Fruit fly (Drosophila melanogaster) whole organism, embryonic: Measurements from ENCODE around the gene Rlb1.

Experiments
- Atf6 ChIP-seq: fragments of 200-800 bp; sonication (Bioruptor generic); IDR thresholded peaks from 2 replicates; pipeline ENCODE4 v1.3.6; 2022; ENCODE audit warnings: missing biosample characterization, missing genetic modification characterization
- B-H1 ChIP-seq: fragments of 200-800 bp; sonication (Bioruptor generic); IDR thresholded peaks from 3 replicates; pipeline ENCODE4 v1.3.6; 2022; ENCODE audit warnings: missing biosample characterization, missing genetic modification characterization
- CG10209 ChIP-seq: fragments of 200-800 bp; sonication (Bioruptor generic); optimal IDR thresholded peaks from 3 replicates; lab custom pipeline; 2017; ENCODE audit warnings: missing biosample characterization, mild to moderate bottlenecking, missing genetic modification characterization, missing genetic modification reagents
- CG10274 ChIP-seq: fragments of 200-800 bp; sonication (Bioruptor generic); optimal IDR thresholded peaks from 3 replicates; lab custom pipeline; 2017; ENCODE audit warnings: missing biosample characterization, mild to moderate bottlenecking, missing genetic modification characterization
- CG10366 ChIP-seq: fragments of 200-800 bp; sonication (Bioruptor generic); IDR thresholded peaks from 2 replicates; pipeline ENCODE4 v1.3.6; 2022; ENCODE audit warnings: missing biosample characterization, missing genetic modification characterization
- CG10565 ChIP-seq: fragments of 200-800 bp; sonication (Bioruptor generic); optimal IDR thresholded peaks from 3 replicates; lab custom pipeline; 2016; ENCODE audit warnings: missing biosample characterization, mild to moderate bottlenecking, missing genetic modification characterization
- CG11504 ChIP-seq: fragments of 200-800 bp; sonication (Bioruptor generic); optimal IDR thresholded peaks from 3 replicates; lab custom pipeline; 2019; ENCODE audit warnings: missing biosample characterization, mild to moderate bottlenecking, missing genetic modification characterization, moderate library complexity
- CG11696 ChIP-seq: fragments of 200-800 bp; sonication (Bioruptor generic); IDR thresholded peaks from 2 replicates; pipeline ENCODE4 v1.3.6; 2022; ENCODE audit warnings: missing biosample characterization, missing genetic modification characterization
- CG12942 ChIP-seq: fragments of 200-800 bp; sonication (Bioruptor generic); optimal IDR thresholded peaks from 3 replicates; lab custom pipeline; 2016; ENCODE audit warnings: missing biosample characterization, missing genetic modification characterization
- CG13775 ChIP-seq: fragments of 200-800 bp; sonication (Bioruptor generic); optimal IDR thresholded peaks from 3 replicates; lab custom pipeline; 2017; ENCODE audit warnings: missing biosample characterization, mild to moderate bottlenecking, missing genetic modification characterization
- CG14965 ChIP-seq: fragments of 200-800 bp; sonication (Bioruptor generic); optimal IDR thresholded peaks from 2 replicates; lab custom pipeline; 2016; ENCODE audit warnings: missing biosample characterization, missing genetic modification characterization, borderline replicate concordance
- CG15514 ChIP-seq: fragments of 200-800 bp; sonication (Bioruptor generic); optimal IDR thresholded peaks from 3 replicates; lab custom pipeline; 2017; ENCODE audit warnings: missing biosample characterization, missing genetic modification characterization, mild to moderate bottlenecking, moderate library complexity, missing genetic modification reagents
- CG1647 ChIP-seq: fragments of 200-800 bp; sonication (Bioruptor generic); optimal IDR thresholded peaks from 3 replicates; lab custom pipeline; 2016; ENCODE audit warnings: missing biosample characterization, missing genetic modification characterization
- CG18476 ChIP-seq: fragments of 200-800 bp; sonication (Bioruptor generic); optimal IDR thresholded peaks from 2 replicates; lab custom pipeline; 2016; ENCODE audit warnings: missing biosample characterization, mild to moderate bottlenecking, missing genetic modification characterization
- CG2875 ChIP-seq: fragments of 200-800 bp; sonication (Bioruptor generic); optimal IDR thresholded peaks from 2 replicates; lab custom pipeline; 2017; ENCODE audit warnings: missing biosample characterization, mild to moderate bottlenecking, missing genetic modification characterization, missing genetic modification reagents
- CG34376 ChIP-seq: fragments of 200-800 bp; sonication (Bioruptor generic); optimal IDR thresholded peaks from 2 replicates; lab custom pipeline; 2018; ENCODE audit warnings: missing biosample characterization, mild to moderate bottlenecking, missing genetic modification characterization
- Doc2 ChIP-seq: fragments of 200-800 bp; sonication (Bioruptor generic); IDR thresholded peaks from 2 replicates; pipeline ENCODE4 v1.3.6; 2022; ENCODE audit warnings: missing biosample characterization, missing genetic modification characterization
- Ets65A ChIP-seq: fragments of 200-800 bp; sonication (Bioruptor generic); peaks from one replicate; lab custom pipeline; 2016; ENCODE audit warnings: missing biosample characterization, missing genetic modification characterization
- HLHmδ ChIP-seq: fragments of 200-800 bp; sonication (Bioruptor generic); optimal IDR thresholded peaks from 2 replicates; lab custom pipeline; 2018; ENCODE audit warnings: missing biosample characterization, mild to moderate bottlenecking, missing genetic modification characterization, moderate library complexity
- Hand ChIP-seq: fragments of 200-800 bp; sonication (Bioruptor generic); optimal IDR thresholded peaks from 2 replicates; lab custom pipeline; 2017; ENCODE audit warnings: mild to moderate bottlenecking, missing biosample characterization, missing genetic modification reagents, missing genetic modification characterization
- Hey ChIP-seq: fragments of 200-800 bp; sonication (Bioruptor generic); optimal IDR thresholded peaks from 3 replicates; lab custom pipeline; 2018; ENCODE audit warnings: missing biosample characterization, mild to moderate bottlenecking, missing genetic modification characterization
- HmgD ChIP-seq: fragments of 200-800 bp; sonication (Bioruptor generic); optimal IDR thresholded peaks from 3 replicates; lab custom pipeline; 2016; ENCODE audit warnings: missing biosample characterization, missing genetic modification characterization
- Kr ChIP-seq: fragments of 200-800 bp; sonication (Bioruptor generic); optimal IDR thresholded peaks from 2 replicates; lab custom pipeline; 2017; ENCODE audit warnings: missing biosample characterization, mild to moderate bottlenecking, missing genetic modification characterization
- MESR4 ChIP-seq: fragments of 200-800 bp; sonication (Bioruptor generic); optimal IDR thresholded peaks from 2 replicates; lab custom pipeline; 2018; ENCODE audit warnings: missing biosample characterization, mild to moderate bottlenecking, missing genetic modification characterization, moderate library complexity
- NK7.1 ChIP-seq: fragments of 200-800 bp; sonication (Bioruptor generic); optimal IDR thresholded peaks from 3 replicates; lab custom pipeline; 2016; ENCODE audit warnings: missing biosample characterization, missing genetic modification characterization
- Ptx1 ChIP-seq: fragments of 200-800 bp; sonication (Bioruptor generic); IDR thresholded peaks from 2 replicates; pipeline ENCODE4 v1.3.6; 2022; ENCODE audit warnings: missing biosample characterization, missing genetic modification characterization
- ac ChIP-seq: fragments of 200-800 bp; sonication (Bioruptor generic); optimal IDR thresholded peaks from 3 replicates; lab custom pipeline; 2017; ENCODE audit warnings: missing biosample characterization, mild to moderate bottlenecking, missing genetic modification characterization
- ase ChIP-seq: fragments of 200-800 bp; sonication (Bioruptor generic); IDR thresholded peaks from 3 replicates; pipeline ENCODE4 v1.3.6; 2022; ENCODE audit warnings: missing biosample characterization, missing genetic modification characterization
- chm ChIP-seq: fragments of 200-800 bp; sonication (Bioruptor generic); IDR thresholded peaks from 2 replicates; pipeline ENCODE4 v1.3.6; 2022; ENCODE audit warnings: missing biosample characterization, missing genetic modification characterization
- ems ChIP-seq: fragments of 200-800 bp; sonication (Bioruptor generic); optimal IDR thresholded peaks from 3 replicates; lab custom pipeline; 2016; ENCODE audit warnings: missing biosample characterization, missing genetic modification characterization
- esg ChIP-seq: fragments of 200-800 bp; sonication (Bioruptor generic); conservative IDR thresholded peaks from 2 replicates; pipeline ENCODE4 v1.3.6; 2022; ENCODE audit warnings: missing biosample characterization, missing genetic modification characterization
- fd96Cb ChIP-seq: fragments of 200-800 bp; sonication (Bioruptor generic); optimal IDR thresholded peaks from 2 replicates; lab custom pipeline; 2018; ENCODE audit warnings: missing biosample characterization, mild to moderate bottlenecking, missing genetic modification characterization, moderate library complexity
- gfzf ChIP-seq: fragments of 200-800 bp; sonication (Bioruptor generic); optimal IDR thresholded peaks from 2 replicates; lab custom pipeline; 2016; ENCODE audit warnings: missing biosample characterization, mild to moderate bottlenecking, missing genetic modification characterization, moderate library complexity
- h ChIP-seq: fragments of >200 bp; optimal IDR thresholded peaks from 2 replicates; lab custom pipeline; 2017
- lmd ChIP-seq: fragments of 200-800 bp; sonication (Bioruptor generic); IDR thresholded peaks from 2 replicates; pipeline ENCODE4 v1.3.6; 2022; ENCODE audit warnings: missing biosample characterization, missing genetic modification characterization
- lola ChIP-seq, 3 experiments: fragments of >200 bp in 2 of 3; fragments of 200-800 bp in 1 of 3; sonication (Bioruptor generic) in 1 of 3; optimal IDR thresholded peaks; 2 replicates each; lab custom pipeline; 2017 to 2019; ENCODE audit warnings: missing biosample characterization in 3 of 3, missing genetic modification characterization in 3 of 3, mild to moderate bottlenecking in 1 of 3, moderate library complexity in 1 of 3
- nom ChIP-seq: fragments of 200-800 bp; sonication (Bioruptor generic); optimal IDR thresholded peaks from 2 replicates; lab custom pipeline; 2017; ENCODE audit warnings: missing biosample characterization, missing genetic modification characterization, mild to moderate bottlenecking, moderate library complexity, missing genetic modification reagents
- phol ChIP-seq: fragments of 200-800 bp; sonication (Bioruptor generic); optimal IDR thresholded peaks from 3 replicates; lab custom pipeline; 2018; ENCODE audit warnings: missing biosample characterization, mild to moderate bottlenecking, missing genetic modification characterization, moderate library complexity
- pum ChIP-seq: fragments of 200-800 bp; sonication (Bioruptor generic); optimal IDR thresholded peaks from 2 replicates; lab custom pipeline; 2016; ENCODE audit warnings: missing biosample characterization, missing genetic modification characterization
- rib ChIP-seq: fragments of 200-800 bp; sonication (Bioruptor generic); IDR thresholded peaks from 2 replicates; pipeline ENCODE4 v1.3.6; 2022; ENCODE audit warnings: missing biosample characterization, missing genetic modification characterization
- run ChIP-seq: fragments of 200-800 bp; sonication (Bioruptor generic); optimal IDR thresholded peaks from 3 replicates; lab custom pipeline; 2018; ENCODE audit warnings: missing biosample characterization, mild to moderate bottlenecking, missing genetic modification characterization
- schlank ChIP-seq: fragments of 200-800 bp; sonication (Bioruptor generic); optimal IDR thresholded peaks from 2 replicates; lab custom pipeline; 2018; ENCODE audit warnings: missing biosample characterization, mild to moderate bottlenecking, missing genetic modification characterization
- sqz ChIP-seq: fragments of 200-800 bp; sonication (Bioruptor generic); optimal IDR thresholded peaks from 3 replicates; lab custom pipeline; 2018; ENCODE audit warnings: missing biosample characterization, mild to moderate bottlenecking, missing genetic modification characterization
- tgo ChIP-seq: fragments of 200-800 bp; sonication (Bioruptor generic); IDR thresholded peaks from 3 replicates; pipeline ENCODE4 v1.3.6; 2022; ENCODE audit warnings: missing biosample characterization, missing genetic modification characterization
- tio ChIP-seq: fragments of 200-800 bp; sonication (Bioruptor generic); optimal IDR thresholded peaks from 2 replicates; lab custom pipeline; 2017; ENCODE audit warnings: missing biosample characterization, missing genetic modification characterization, inconsistent platforms
- unc-4 ChIP-seq: fragments of 200-800 bp; sonication (Bioruptor generic); IDR thresholded peaks from 2 replicates; pipeline ENCODE4 v1.3.6; 2022; ENCODE audit warnings: missing biosample characterization, missing genetic modification characterization; ENCODE audit not compliant: partially characterized antibody
- unpg ChIP-seq: fragments of 200-800 bp; sonication (Bioruptor generic); optimal IDR thresholded peaks from 3 replicates; lab custom pipeline; 2018; ENCODE audit warnings: missing biosample characterization, mild to moderate bottlenecking, missing genetic modification characterization, moderate library complexity
- vfl ChIP-seq: fragments of 200-800 bp; sonication (Bioruptor generic); optimal IDR thresholded peaks from 2 replicates; lab custom pipeline; 2016; ENCODE audit warnings: missing biosample characterization, missing genetic modification characterization
- vvl ChIP-seq: fragments of 200-800 bp; sonication (Bioruptor generic); IDR thresholded peaks from 2 replicates; pipeline ENCODE4 v1.3.6; 2022; ENCODE audit warnings: missing biosample characterization, missing genetic modification characterization
- wdn ChIP-seq: fragments of 200-800 bp; sonication (Bioruptor generic); IDR thresholded peaks from 2 replicates; pipeline ENCODE4 v1.3.6; 2022; ENCODE audit warnings: missing biosample characterization, missing genetic modification characterization

Gene Rlb1

DNA sequence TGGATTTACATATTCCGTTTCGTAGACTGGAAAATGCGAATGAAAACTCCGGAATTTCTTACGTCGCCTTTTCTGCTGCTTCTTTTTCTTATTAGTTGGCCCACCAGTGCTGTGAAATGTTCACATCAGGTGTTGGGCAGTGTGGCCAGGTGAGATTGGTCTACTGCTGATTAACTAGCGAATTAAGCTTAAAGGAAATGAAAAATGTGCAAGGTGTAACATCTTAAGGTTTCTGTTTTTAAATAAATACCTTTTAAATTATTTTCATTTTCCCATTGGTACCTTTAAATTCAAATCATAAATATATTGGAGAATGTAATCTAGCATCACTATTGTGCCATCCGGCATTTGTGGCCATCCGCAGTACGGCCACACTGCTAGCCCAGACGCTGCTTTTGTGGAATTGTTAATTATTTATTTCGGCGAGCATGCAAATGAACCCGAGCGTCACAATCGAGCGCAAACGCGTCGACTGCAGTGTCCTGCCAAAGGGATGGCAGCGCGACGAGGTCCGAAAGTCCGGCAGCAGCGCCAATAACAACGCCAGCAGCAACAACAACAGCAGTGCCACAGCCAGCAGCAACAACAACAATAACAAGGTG lies 46.4 kb downstream of the Rlb1 start, which contains the start of the genes AP-1mu and MBD-like (continued):
- TF ChIP-seq nom (no peak), CG10209 (GFP tag; lab: Kevin White, UChicago) (peak; percentile 67), NK7.1 (no peak), Hey (no peak), vvl (GFP tag; lab: Robert Waterston, UW) (peak; percentile 75), gfzf (GFP tag; lab: Kevin White, UChicago) (peak; percentile 89), esg (GFP tag; lab: Robert Waterston, UW) (peak; percentile 55), tgo (GFP tag; lab: Robert Waterston, UW) (peak; percentile 65), Hand (no peak), unc-4 (no peak), CG1647 (GFP tag; lab: Kevin White, UChicago) (peak; percentile 34), CG10565 (GFP tag; lab: Kevin White, UChicago) (no peak), ac (GFP tag; lab: Kevin White, UChicago) (no peak), lola (GFP tag; optimal IDR thresholded peaks at IDR 0.05; lab: Kevin White, UChicago) (peak in 1 of 3 experiments; percentile 62), CG2875 (GFP tag; lab: Kevin White, UChicago) (no peak), fd96Cb (tag; lab: Kevin White, UChicago) (peak; percentile 26), chm (GFP tag; lab: Robert Waterston, UW) (0 out of 2 replicates have a peak, but pooled peaks have one; percentile 34), HmgD (GFP tag; lab: Kevin White, UChicago) (no peak), ase (GFP tag; lab: Robert Waterston, UW) (0 out of 3 replicates have a peak, but pooled peaks have one; percentile 7), ems (peak; percentile 69), CG34376 (GFP tag; lab: Kevin White, UChicago) (peak; percentile 68), wdn (GFP tag; lab: Robert Waterston, UW) (no peak), unpg (GFP tag; lab: Kevin White, UChicago) (peak; percentile 66), Doc2 (GFP tag; lab: Robert Waterston, UW) (no peak), CG14965 (GFP tag; lab: Kevin White, UChicago) (no peak), sqz (GFP tag; lab: Kevin White, UChicago) (no peak), lmd (GFP tag; lab: Robert Waterston, UW) (peak; percentile 60; the same call in 1 of the 2 replicates), CG15514 (GFP tag; lab: Kevin White, UChicago) (peak; percentile 66), B-H1 (GFP tag; lab: Robert Waterston, UW) (peak; percentile 47; the same call in 2 of the 3 replicates), CG12942 (GFP tag; lab: Kevin White, UChicago) (peak; percentile 61), schlank (tag; lab: Kevin White, UChicago) (no peak), CG18476 (GFP tag; lab: Kevin White, UChicago) (peak; percentile 62), h (lab: Kevin White, UChicago) (no peak), Ptx1 (GFP tag; lab: Robert Waterston, UW) (peak; percentile 83), phol (tag; lab: Kevin White, UChicago) (peak; percentile 75), tio (GFP tag; lab: Kevin White, UChicago) (no peak), CG10366 (GFP tag; lab: Robert Waterston, UW) (peak; percentile 35; the same call in 1 of the 2 replicates), Kr (GFP tag; lab: Kevin White, UChicago) (no peak), rib (GFP tag; lab: Robert Waterston, UW) (peak; percentile 45; the same call in 1 of the 2 replicates), CG11504 (no peak), pum (GFP tag; lab: Kevin White, UChicago) (peak; percentile 57), vfl (GFP tag; lab: Kevin White, UChicago) (peak; percentile 22), run (tag; lab: Kevin White, UChicago) (no peak), CG11696 (GFP tag; lab: Robert Waterston, UW) (no peak), MESR4 (GFP tag; lab: Kevin White, UChicago) (peak; percentile 78), Atf6 (GFP tag; lab: Robert Waterston, UW) (peak; percentile 67), Ets65A (GFP tag; lab: Kevin White, UChicago) (peak; percentile 95), CG13775 (GFP tag; lab: Kevin White, UChicago) (peak; percentile 79), HLHmδ (GFP tag; lab: Kevin White, UChicago) (no peak), CG10274 (no peak)
